Worm (Caenorhabditis elegans) whole organism, L4 larva: ENCODE results near the gene str-200.

Experiments
- Y75B8A.6 ChIP-seq: fragments of 200-800 bp; sonication (Bioruptor generic); IDR thresholded peaks from 2 replicates; pipeline ENCODE4 v1.3.6; 2022; ENCODE audit warnings: missing genetic modification reagents, missing genetic modification characterization, missing compliant biosample characterization
- daf-12 ChIP-seq: fragments of 150-350 bp; optimal IDR thresholded peaks from 2 replicates; lab custom pipeline; 2014; ENCODE audit warnings: missing biosample characterization, missing genetic modification reagents, missing genetic modification characterization
- nhr-28 ChIP-seq: fragments of 150-350 bp; optimal IDR thresholded peaks from 2 replicates; lab custom pipeline; 2014; ENCODE audit warnings: missing biosample characterization, missing genetic modification characterization
- snpc-1.2 ChIP-seq: fragments of 200-800 bp; sonication (Bioruptor generic); IDR thresholded peaks from 2 replicates; pipeline ENCODE4 v1.3.6; 2022; ENCODE audit warnings: missing genetic modification reagents, missing genetic modification characterization, missing compliant biosample characterization

DNA sequence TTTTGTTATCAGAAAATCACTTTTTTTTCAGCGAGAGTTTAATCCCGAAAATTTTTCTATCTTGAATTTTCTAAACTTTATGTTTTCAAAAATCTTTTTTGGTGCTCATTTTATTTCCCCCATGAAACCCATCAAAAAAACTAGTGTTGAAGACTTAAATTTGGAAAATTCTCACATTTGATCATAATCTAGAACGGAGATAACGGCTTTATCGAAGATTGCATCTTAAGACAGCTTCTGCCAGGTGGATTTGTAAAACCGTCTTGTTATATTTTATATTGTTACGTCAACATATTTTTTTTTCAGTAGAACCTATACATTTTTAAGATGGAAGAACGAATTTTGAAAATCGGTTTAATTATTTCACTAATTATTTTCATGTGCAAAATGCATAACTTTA lies 43.0 kb downstream of the str-200 start, which contains the start of gene T27C5.12:
- TF ChIP-seq daf-12 (tag; lab: Kevin White, UChicago) (no peak), nhr-28 (tag; lab: Kevin White, UChicago) (no peak), Y75B8A.6 (GFP tag; lab: Robert Waterston, UW) (no peak), snpc-1.2 (GFP tag; lab: Robert Waterston, UW) (no peak)
